Worm (Caenorhabditis elegans) whole organism, late embryonic: ENCODE measurements around the gene Y41D4B.11.

ENCODE experiments used
- C08G9.2 ChIP-seq: sonication (generic microtip); optimal IDR thresholded peaks from 2 replicates; lab custom pipeline; 2016; ENCODE audit warnings: mild to moderate bottlenecking, missing genetic modification characterization, moderate library complexity, missing compliant biosample characterization
- T23F11.4 ChIP-seq: fragments of 200-800 bp; sonication (Bioruptor generic); optimal IDR thresholded peaks from 2 replicates; lab custom pipeline; 2018; ENCODE audit warnings: mild to moderate bottlenecking, missing genetic modification characterization, missing compliant biosample characterization
- Y22D7AL.16 ChIP-seq: sonication (generic microtip); optimal IDR thresholded peaks from 2 replicates; lab custom pipeline; 2016; ENCODE audit warnings: missing genetic modification characterization, missing compliant biosample characterization
- ahr-1 ChIP-seq: sonication (generic microtip); optimal IDR thresholded peaks from 2 replicates; lab custom pipeline; 2016; ENCODE audit warnings: missing genetic modification characterization, missing compliant biosample characterization
- ceh-14 ChIP-seq: sonication (generic microtip); optimal IDR thresholded peaks from 2 replicates; lab custom pipeline; 2016; ENCODE audit warnings: missing genotype, missing genetic modification characterization, missing compliant biosample characterization
- ceh-18 ChIP-seq: sonication (generic microtip); optimal IDR thresholded peaks from 2 replicates; lab custom pipeline; 2016; ENCODE audit warnings: missing genetic modification characterization, missing compliant biosample characterization
- ceh-19 ChIP-seq: fragments of 200-800 bp; sonication (Bioruptor generic); optimal IDR thresholded peaks from 2 replicates; lab custom pipeline; 2018; ENCODE audit warnings: mild to moderate bottlenecking, missing genetic modification characterization, missing compliant biosample characterization
- ceh-2 ChIP-seq: sonication (generic microtip); optimal IDR thresholded peaks from 2 replicates; lab custom pipeline; 2016; ENCODE audit warnings: missing genotype, missing genetic modification characterization, missing compliant biosample characterization
- ceh-22 ChIP-seq: sonication (generic microtip); optimal IDR thresholded peaks from 2 replicates; lab custom pipeline; 2017; ENCODE audit warnings: missing biosample characterization, missing genetic modification characterization
- ceh-34 ChIP-seq: sonication (generic microtip); optimal IDR thresholded peaks from 2 replicates; lab custom pipeline; 2016; ENCODE audit warnings: mild to moderate bottlenecking, missing genetic modification characterization, missing compliant biosample characterization
- ceh-48 ChIP-seq: sonication (generic microtip); optimal IDR thresholded peaks from 2 replicates; lab custom pipeline; 2016; ENCODE audit warnings: missing genetic modification characterization, inconsistent platforms, missing compliant biosample characterization
- ceh-6 ChIP-seq: fragments of 200-800 bp; sonication (Bioruptor generic); optimal IDR thresholded peaks from 2 replicates; lab custom pipeline; 2018; ENCODE audit warnings: mild to moderate bottlenecking, missing genetic modification characterization, missing compliant biosample characterization
- ceh-9 ChIP-seq: sonication (generic microtip); optimal IDR thresholded peaks from 2 replicates; lab custom pipeline; 2016; ENCODE audit warnings: mild to moderate bottlenecking, missing genetic modification characterization, inconsistent platforms, missing compliant biosample characterization
- dmd-4 ChIP-seq: sonication (generic microtip); optimal IDR thresholded peaks from 2 replicates; lab custom pipeline; 2016; ENCODE audit warnings: borderline replicate concordance, missing genetic modification characterization, missing compliant biosample characterization
- dve-1 ChIP-seq: sonication (generic microtip); optimal IDR thresholded peaks from 2 replicates; lab custom pipeline; 2017; ENCODE audit warnings: antibody characterized with exemption, mild to moderate bottlenecking, missing genetic modification characterization, missing compliant biosample characterization
- eyg-1 ChIP-seq: sonication (generic microtip); optimal IDR thresholded peaks from 2 replicates; lab custom pipeline; 2016; ENCODE audit warnings: missing genotype, missing genetic modification characterization, missing compliant biosample characterization
- hlh-13 ChIP-seq: fragments of 200-800 bp; sonication (Bioruptor generic); optimal IDR thresholded peaks from 2 replicates; lab custom pipeline; 2018; ENCODE audit warnings: mild to moderate bottlenecking, missing genetic modification characterization, missing compliant biosample characterization
- hlh-15 ChIP-seq: sonication (generic microtip); optimal IDR thresholded peaks from 2 replicates; lab custom pipeline; 2016; ENCODE audit warnings: missing genetic modification characterization, missing compliant biosample characterization
- hlh-30 ChIP-seq: sonication (generic microtip); optimal IDR thresholded peaks from 2 replicates; lab custom pipeline; 2017; ENCODE audit warnings: antibody characterized with exemption, missing genetic modification characterization, missing compliant biosample characterization; ENCODE audit not compliant: insufficient read depth
- hlh-6 ChIP-seq: sonication (generic microtip); optimal IDR thresholded peaks from 2 replicates; lab custom pipeline; 2016; ENCODE audit warnings: missing genotype, missing genetic modification characterization, missing compliant biosample characterization
- lim-6 ChIP-seq: sonication (generic microtip); optimal IDR thresholded peaks from 2 replicates; lab custom pipeline; 2016; ENCODE audit warnings: missing genetic modification characterization, missing compliant biosample characterization
- lin-11 ChIP-seq: fragments of 200-800 bp; sonication (Bioruptor generic); optimal IDR thresholded peaks from 2 replicates; lab custom pipeline; 2018; ENCODE audit warnings: mild to moderate bottlenecking, missing genetic modification characterization, missing compliant biosample characterization
- madf-2 ChIP-seq: sonication (generic microtip); optimal IDR thresholded peaks from 2 replicates; lab custom pipeline; 2017; ENCODE audit warnings: missing genetic modification characterization, missing compliant biosample characterization
- mec-3 ChIP-seq: sonication (generic microtip); optimal IDR thresholded peaks from 2 replicates; lab custom pipeline; 2016; ENCODE audit warnings: borderline replicate concordance, missing genetic modification characterization, missing compliant biosample characterization
- nhr-11 ChIP-seq: fragments of 150-350 bp; optimal IDR thresholded peaks from 2 replicates; lab custom pipeline; 2014; ENCODE audit warnings: missing biosample characterization, missing genetic modification characterization
- nhr-232 ChIP-seq: sonication (generic microtip); optimal IDR thresholded peaks from 2 replicates; lab custom pipeline; 2016; ENCODE audit warnings: missing genetic modification characterization, missing compliant biosample characterization
- odd-2 ChIP-seq: sonication (generic microtip); optimal IDR thresholded peaks from 2 replicates; lab custom pipeline; 2017; ENCODE audit warnings: antibody characterized with exemption, mild to moderate bottlenecking, missing genetic modification characterization, missing compliant biosample characterization
- pag-3 ChIP-seq: sonication (generic microtip); optimal IDR thresholded peaks from 2 replicates; lab custom pipeline; 2016; ENCODE audit warnings: missing compliant biosample characterization, missing genetic modification characterization, borderline replicate concordance
- pax-1 ChIP-seq: fragments of 150-350 bp; optimal IDR thresholded peaks from 2 replicates; lab custom pipeline; 2014; ENCODE audit warnings: missing biosample characterization, missing genetic modification characterization
- pha-2 ChIP-seq: sonication (generic microtip); optimal IDR thresholded peaks from 2 replicates; lab custom pipeline; 2017; ENCODE audit warnings: mild to moderate bottlenecking, missing genetic modification characterization, missing compliant biosample characterization
- ref-2 ChIP-seq: sonication (generic microtip); optimal IDR thresholded peaks from 2 replicates; lab custom pipeline; 2016; ENCODE audit warnings: missing genetic modification characterization, missing compliant biosample characterization
- sdc-2 ChIP-seq: sonication (generic microtip); optimal IDR thresholded peaks from 2 replicates; lab custom pipeline; 2016; ENCODE audit warnings: missing genotype, missing genetic modification characterization, missing compliant biosample characterization
- sox-4 ChIP-seq: sonication (generic microtip); optimal IDR thresholded peaks from 2 replicates; lab custom pipeline; 2017; ENCODE audit warnings: mild to moderate bottlenecking, missing genetic modification characterization, inconsistent platforms, missing compliant biosample characterization
- syd-9 ChIP-seq: sonication (generic microtip); optimal IDR thresholded peaks from 2 replicates; lab custom pipeline; 2016; ENCODE audit warnings: mild to moderate bottlenecking, missing genetic modification characterization, moderate library complexity, missing compliant biosample characterization
- tbx-2 ChIP-seq: sonication (generic microtip); optimal IDR thresholded peaks from 2 replicates; lab custom pipeline; 2016; ENCODE audit warnings: missing genetic modification characterization, missing compliant biosample characterization
- tbx-7 ChIP-seq: sonication (generic microtip); optimal IDR thresholded peaks from 2 replicates; lab custom pipeline; 2016; ENCODE audit warnings: missing genotype, missing genetic modification characterization, missing compliant biosample characterization
- unc-55 ChIP-seq: sonication (generic microtip); optimal IDR thresholded peaks from 2 replicates; lab custom pipeline; 2017; ENCODE audit warnings: missing biosample characterization, missing genetic modification reagents, missing genetic modification characterization
- unc-86 ChIP-seq: sonication (generic microtip); optimal IDR thresholded peaks from 2 replicates; lab custom pipeline; 2016; ENCODE audit warnings: missing genetic modification characterization, missing compliant biosample characterization
- zip-5 ChIP-seq: sonication (generic microtip); optimal IDR thresholded peaks from 2 replicates; lab custom pipeline; 2016; ENCODE audit warnings: missing genetic modification characterization, missing compliant biosample characterization

The Y41D4B.11 gene

DNA sequence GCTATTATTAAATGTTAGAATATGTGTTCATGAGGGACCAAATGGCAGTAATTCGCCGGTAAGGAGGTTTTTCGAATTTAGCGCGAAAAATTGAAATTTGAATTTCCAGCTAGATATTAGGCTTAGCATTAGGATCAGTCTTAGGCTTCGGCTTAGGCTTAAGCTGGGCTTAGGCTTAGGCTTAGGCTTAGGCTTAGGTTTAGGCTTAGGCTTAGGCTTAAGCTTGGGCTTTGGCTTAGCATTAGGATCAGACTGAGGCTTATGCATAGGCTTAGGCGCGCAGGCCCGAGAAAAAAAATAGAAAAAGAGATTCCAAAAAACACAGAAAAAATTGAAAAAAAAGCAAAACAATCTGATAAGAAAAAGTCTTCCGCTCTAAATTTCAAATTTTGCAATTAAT, 22.8 kb downstream of the Y41D4B.11 start:
- TF ChIP-seq ceh-22: no peak
- peak; percentile 74 for TF ChIP-seq dve-1 (tag; lab: Kevin White, UChicago)
- TF ChIP-seq ceh-19: no peak

- TF ChIP-seq ceh-9 (tag; lab: Kevin White, UChicago) (no peak), ref-2 (tag; lab: Kevin White, UChicago) (no peak), syd-9 (tag; lab: Kevin White, UChicago) (no peak), ahr-1 (no peak), lin-11 (no peak), lim-6 (tag; lab: Kevin White, UChicago) (no peak), pha-2 (no peak), unc-55 (GFP tag; lab: Kevin White, UChicago) (no peak), tbx-2 (tag; lab: Kevin White, UChicago) (no peak), eyg-1 (tag; lab: Kevin White, UChicago) (no peak), hlh-6 (no peak), hlh-13 (GFP tag; lab: Kevin White, UChicago) (no peak), ceh-14 (no peak), ceh-6 (GFP tag; lab: Kevin White, UChicago) (no peak), ceh-18 (tag; lab: Kevin White, UChicago) (no peak), nhr-232 (no peak), T23F11.4 (GFP tag; lab: Kevin White, UChicago) (no peak), hlh-15 (no peak), dmd-4 (tag; lab: Kevin White, UChicago) (no peak), unc-86 (no peak)
Observed at ce11 chrIV:1628730-1629129, 23.2 kb downstream of the Y41D4B.11 start.

DNA sequence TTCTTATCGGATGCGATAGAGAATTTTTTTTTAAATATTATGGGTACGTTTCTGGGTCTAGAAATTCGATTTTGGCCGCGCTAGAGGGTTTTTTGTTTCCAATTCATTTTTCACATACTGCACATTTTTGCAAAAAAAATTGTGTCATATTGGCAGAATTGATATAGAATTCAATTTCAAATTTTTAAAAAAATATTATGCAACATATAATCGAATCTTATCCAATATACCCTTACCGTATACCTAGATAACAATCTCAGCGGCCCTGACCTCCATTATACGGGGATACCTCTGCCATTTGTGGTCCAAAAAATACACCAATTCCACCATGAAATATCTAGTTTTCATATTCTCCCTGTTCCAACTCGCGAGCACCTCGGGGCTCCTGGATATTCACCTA, 26.1 kb downstream of the Y41D4B.11 start, which contains the start of gene cpg-24:
Gene cpg-24, plus strand, starts transcription at position 301 of the 400 bp plus-strand sequence.
- no peak for TF ChIP-seq tbx-7 (tag; lab: Kevin White, UChicago)
- TF ChIP-seq sdc-2 (tag; lab: Kevin White, UChicago): no peak
- no peak for TF ChIP-seq ceh-22
- no peak for TF ChIP-seq ceh-19
- TF ChIP-seq Y22D7AL.16 (tag; lab: Kevin White, UChicago): no peak
- no peak for TF ChIP-seq hlh-13 (GFP tag; lab: Kevin White, UChicago)
- no peak for TF ChIP-seq pag-3 (tag; lab: Kevin White, UChicago)
- no peak for TF ChIP-seq pha-2
- no peak for TF ChIP-seq zip-5 (tag; lab: Kevin White, UChicago)
- no peak for TF ChIP-seq unc-86
- TF ChIP-seq hlh-15: no peak
- no peak for TF ChIP-seq ceh-34 (tag; lab: Kevin White, UChicago)
- TF ChIP-seq dve-1 (tag; lab: Kevin White, UChicago): no peak
- TF ChIP-seq sox-4 (tag; lab: Kevin White, UChicago): no peak
- TF ChIP-seq lin-11: no peak
- TF ChIP-seq madf-2 (tag; lab: Kevin White, UChicago): no peak
- TF ChIP-seq T23F11.4 (GFP tag; lab: Kevin White, UChicago): no peak
- no peak for TF ChIP-seq tbx-2 (tag; lab: Kevin White, UChicago)
- TF ChIP-seq ceh-6 (GFP tag; lab: Kevin White, UChicago): no peak

DNA sequence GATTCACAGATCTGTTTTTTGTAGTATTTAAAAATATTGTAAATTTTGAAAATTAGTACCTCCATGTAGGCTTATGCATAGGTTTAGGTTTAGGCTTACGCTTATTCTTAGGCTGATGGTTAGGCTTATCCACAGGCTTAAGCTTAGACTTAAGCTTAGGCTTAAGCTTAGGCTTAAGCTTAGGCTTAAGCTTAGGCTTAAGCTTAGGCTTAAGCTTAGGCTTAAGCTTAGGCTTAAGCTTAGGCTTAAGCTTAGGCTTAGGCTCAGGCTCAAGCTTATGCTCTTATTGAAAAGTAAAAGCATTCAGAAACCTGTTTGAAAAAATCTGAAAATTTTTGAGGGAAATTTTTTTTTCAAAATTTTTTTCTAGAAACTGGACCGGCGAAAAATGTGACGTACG, 27.1 kb downstream of the Y41D4B.11 start:
- TF ChIP-seq dve-1 (tag; lab: Kevin White, UChicago) (peak; percentile 99), tbx-2 (tag; lab: Kevin White, UChicago) (no peak), nhr-232 (no peak), hlh-30 (no peak), odd-2 (no peak), ceh-18 (tag; lab: Kevin White, UChicago) (no peak), nhr-11 (tag; lab: Kevin White, UChicago) (no peak)

- TF ChIP-seq ceh-14 (no peak), dmd-4 (tag; lab: Kevin White, UChicago) (no peak), ceh-18 (tag; lab: Kevin White, UChicago) (no peak), ceh-2 (tag; lab: Kevin White, UChicago) (no peak), pax-1 (tag; lab: Kevin White, UChicago) (no peak), tbx-7 (tag; lab: Kevin White, UChicago) (no peak), madf-2 (tag; lab: Kevin White, UChicago) (no peak), pha-2 (no peak), C08G9.2 (tag; lab: Kevin White, UChicago) (no peak), lin-11 (no peak), ceh-48 (tag; lab: Kevin White, UChicago) (no peak), sox-4 (tag; lab: Kevin White, UChicago) (no peak), dve-1 (tag; lab: Kevin White, UChicago) (no peak), odd-2 (no peak), Y22D7AL.16 (tag; lab: Kevin White, UChicago) (no peak), ceh-9 (tag; lab: Kevin White, UChicago) (no peak), mec-3 (tag; lab: Kevin White, UChicago) (no peak)
Observed at ce11 chrIV:1633445-1633844, 27.9 kb downstream of the Y41D4B.11 start, which contains the start of gene Y41D4B.6. Gene Y41D4B.6, plus strand, starts transcription at chrIV:1633745.
